Fruit fly (Drosophila melanogaster) whole organism, embryonic: ENCODE results near the gene Chchd3.

Experiments
- CG12744 ChIP-seq: fragments of 200-800 bp; sonication (Bioruptor generic); optimal IDR thresholded peaks from 2 replicates; lab custom pipeline; 2016; ENCODE audit warnings: missing biosample characterization, missing genetic modification characterization
- CG18619 ChIP-seq: fragments of 200-800 bp; sonication (Bioruptor generic); optimal IDR thresholded peaks from 3 replicates; lab custom pipeline; 2017; ENCODE audit warnings: missing biosample characterization, mild to moderate bottlenecking, missing genetic modification characterization
- HLHmδ ChIP-seq: fragments of 200-800 bp; sonication (Bioruptor generic); optimal IDR thresholded peaks from 2 replicates; lab custom pipeline; 2018; ENCODE audit warnings: missing biosample characterization, mild to moderate bottlenecking, missing genetic modification characterization, moderate library complexity
- Med ChIP-seq: fragments of 200-800 bp; sonication (Bioruptor generic); peaks from one replicate; lab custom pipeline; 2016; ENCODE audit warnings: missing biosample characterization, missing genetic modification characterization, mild to moderate bottlenecking, inconsistent platforms, moderate library complexity
- crp ChIP-seq, 2 experiments: fragments of 200-800 bp; sonication (Bioruptor generic); optimal IDR thresholded peaks; 2 replicates in 1 of 2; 3 replicates in 1 of 2; lab custom pipeline; 2017; ENCODE audit warnings: missing biosample characterization in 2 of 2, missing genetic modification characterization in 2 of 2, mild to moderate bottlenecking in 1 of 2, moderate library complexity in 1 of 2
- ewg ChIP-seq: fragments of 200-800 bp; sonication (Bioruptor generic); optimal IDR thresholded peaks from 3 replicates; lab custom pipeline; 2017; ENCODE audit warnings: mild to moderate bottlenecking, missing biosample characterization, missing genetic modification reagents, missing genetic modification characterization
- kay ChIP-seq: fragments of 200-800 bp; sonication (Bioruptor generic); optimal IDR thresholded peaks from 2 replicates; lab custom pipeline; 2016; ENCODE audit warnings: missing biosample characterization, missing genetic modification characterization
- sob ChIP-seq: fragments of 200-800 bp; sonication (Bioruptor generic); IDR thresholded peaks from 2 replicates; pipeline ENCODE4 v1.3.6; 2022; ENCODE audit warnings: missing biosample characterization, missing genetic modification characterization
- tap ChIP-seq: fragments of 200-800 bp; optimal IDR thresholded peaks from 3 replicates; lab custom pipeline; 2019; ENCODE audit warnings: missing biosample characterization, mild to moderate bottlenecking, missing genetic modification characterization, moderate library complexity

DNA sequence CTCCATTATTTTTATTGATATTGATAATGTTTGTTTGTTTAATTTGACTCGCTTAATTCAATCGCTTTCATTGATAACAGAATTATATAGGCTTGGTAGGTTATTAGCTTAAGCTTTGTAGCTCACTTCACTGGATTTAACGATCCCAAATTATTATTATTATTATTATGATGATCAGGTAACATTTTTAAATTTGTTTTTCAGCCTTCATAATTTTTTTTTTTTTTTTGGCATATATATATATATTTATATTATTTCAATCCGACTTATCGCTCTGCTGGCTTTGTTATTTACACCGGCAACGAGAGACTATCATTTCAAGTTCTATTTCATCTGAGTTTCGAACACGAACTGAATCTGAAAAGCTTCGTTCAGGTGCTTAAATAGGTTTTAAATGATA lies 47.4 kb upstream of the Chchd3 start, which contains the start of gene CG15553:
- no peak for TF ChIP-seq tap (tag; lab: Kevin White, UChicago)
- TF ChIP-seq HLHmδ = no peak
- TF ChIP-seq Med (GFP tag; lab: Kevin White, UChicago) = no peak
- no peak for TF ChIP-seq CG12744 (GFP tag; lab: Kevin White, UChicago)
- no peak for TF ChIP-seq sob (GFP tag; lab: Robert Waterston, UW)
- TF ChIP-seq CG18619 (GFP tag; lab: Kevin White, UChicago) = no peak
- TF ChIP-seq crp (GFP tag; optimal IDR thresholded peaks at IDR 0.05; lab: Kevin White, UChicago) = no peak
- TF ChIP-seq kay (GFP tag; lab: Kevin White, UChicago) = no peak
- no peak for TF ChIP-seq ewg (GFP tag; lab: Kevin White, UChicago)
